Fruit fly (Drosophila melanogaster) whole organism, embryonic: ENCODE measurements around the gene Idh3g.

Source experiments
- BtbVII ChIP-seq: fragments of 200-800 bp; sonication (Bioruptor generic); optimal IDR thresholded peaks from 3 replicates; lab custom pipeline; 2017; ENCODE audit warnings: missing biosample characterization, mild to moderate bottlenecking, missing genetic modification characterization
- CG13775 ChIP-seq: fragments of 200-800 bp; sonication (Bioruptor generic); optimal IDR thresholded peaks from 3 replicates; lab custom pipeline; 2017; ENCODE audit warnings: missing biosample characterization, mild to moderate bottlenecking, missing genetic modification characterization
- CG13894 ChIP-seq: fragments of 200-800 bp; sonication (Bioruptor generic); optimal IDR thresholded peaks from 3 replicates; lab custom pipeline; 2018; ENCODE audit warnings: missing biosample characterization, mild to moderate bottlenecking, missing genetic modification characterization, moderate library complexity
- CG14710 ChIP-seq: fragments of 200-800 bp; sonication (Bioruptor generic); optimal IDR thresholded peaks from 3 replicates; lab custom pipeline; 2019; ENCODE audit warnings: missing biosample characterization, mild to moderate bottlenecking, missing genetic modification characterization, moderate library complexity
- CG18262 ChIP-seq: fragments of 200-800 bp; optimal IDR thresholded peaks from 3 replicates; lab custom pipeline; 2019; ENCODE audit warnings: missing biosample characterization, mild to moderate bottlenecking, missing genetic modification characterization, moderate library complexity
- CG30020 ChIP-seq: fragments of 200-800 bp; optimal IDR thresholded peaks from 2 replicates; lab custom pipeline; 2019; ENCODE audit warnings: missing biosample characterization, mild to moderate bottlenecking, missing genetic modification characterization, moderate library complexity
- CG33213 ChIP-seq: fragments of 200-800 bp; sonication (Bioruptor generic); optimal IDR thresholded peaks from 3 replicates; lab custom pipeline; 2016; ENCODE audit warnings: missing biosample characterization, missing genetic modification characterization
- CG42726 ChIP-seq: fragments of 200-800 bp; sonication (Bioruptor generic); IDR thresholded peaks from 2 replicates; pipeline ENCODE4 v1.3.6; 2022; ENCODE audit warnings: missing biosample characterization, missing genetic modification characterization; ENCODE audit not compliant: partially characterized antibody
- CG8290 ChIP-seq, 3 experiments: fragments of 200-800 bp; sonication (Bioruptor generic); optimal IDR thresholded peaks; 2 replicates each; lab custom pipeline; 2016 to 2019; ENCODE audit warnings: missing biosample characterization in 3 of 3, missing genetic modification characterization in 3 of 3, mild to moderate bottlenecking in 2 of 3, moderate library complexity in 1 of 3
- CG8924 ChIP-seq: fragments of 200-800 bp; optimal IDR thresholded peaks from 3 replicates; lab custom pipeline; 2019; ENCODE audit warnings: missing biosample characterization, mild to moderate bottlenecking, missing genetic modification characterization, moderate library complexity
- Dad ChIP-seq: fragments of 200-800 bp; sonication (Bioruptor generic); optimal IDR thresholded peaks from 3 replicates; lab custom pipeline; 2016; ENCODE audit warnings: missing biosample characterization, missing genetic modification characterization
- Dll ChIP-seq: fragments of 200-800 bp; sonication (Bioruptor generic); IDR thresholded peaks from 4 replicates; pipeline ENCODE4 v1.3.6; 2022; ENCODE audit warnings: missing biosample characterization, missing genetic modification characterization; ENCODE audit not compliant: partially characterized antibody
- Doc3 ChIP-seq: fragments of 200-800 bp; sonication (Bioruptor generic); IDR thresholded peaks from 3 replicates; pipeline ENCODE4 v1.3.6; 2022; ENCODE audit warnings: missing biosample characterization, missing genetic modification characterization; ENCODE audit not compliant: partially characterized antibody
- Ets65A ChIP-seq: fragments of 200-800 bp; sonication (Bioruptor generic); peaks from one replicate; lab custom pipeline; 2016; ENCODE audit warnings: missing biosample characterization, missing genetic modification characterization
- Ets97D ChIP-seq: fragments of 200-800 bp; sonication (Bioruptor generic); optimal IDR thresholded peaks from 3 replicates; lab custom pipeline; 2016; ENCODE audit warnings: missing biosample characterization, missing genetic modification characterization
- Fer2 ChIP-seq: fragments of 200-800 bp; sonication (Bioruptor generic); optimal IDR thresholded peaks from 2 replicates; lab custom pipeline; 2018; ENCODE audit warnings: missing biosample characterization, mild to moderate bottlenecking, missing genetic modification characterization, moderate library complexity
- Lim3 ChIP-seq: fragments of 200-800 bp; sonication (Bioruptor generic); IDR thresholded peaks from 2 replicates; pipeline ENCODE4 v1.3.6; 2022; ENCODE audit warnings: missing biosample characterization, missing genetic modification characterization
- Neu2 ChIP-seq: fragments of 200-800 bp; sonication (Bioruptor generic); optimal IDR thresholded peaks from 3 replicates; lab custom pipeline; 2016; ENCODE audit warnings: missing biosample characterization, missing genetic modification characterization, borderline replicate concordance
- Pdp1 ChIP-seq, 2 experiments: fragments of 200-800 bp; sonication (Bioruptor generic); optimal IDR thresholded peaks; 3 replicates each; lab custom pipeline; 2016; ENCODE audit warnings: missing biosample characterization in 2 of 2, missing genetic modification characterization in 2 of 2, mild to moderate bottlenecking in 1 of 2, moderate library complexity in 1 of 2
- abd-A ChIP-seq: fragments of 200-800 bp; sonication (Bioruptor generic); optimal IDR thresholded peaks from 3 replicates; lab custom pipeline; 2019; ENCODE audit warnings: missing biosample characterization, mild to moderate bottlenecking, missing genetic modification characterization, moderate library complexity
- bcd ChIP-seq: fragments of 200-800 bp; sonication (Bioruptor generic); optimal IDR thresholded peaks from 2 replicates; lab custom pipeline; 2017; ENCODE audit warnings: missing biosample characterization, mild to moderate bottlenecking, missing genetic modification characterization
- cg ChIP-seq: fragments of 200-800 bp; sonication (Bioruptor generic); optimal IDR thresholded peaks from 3 replicates; lab custom pipeline; 2019; ENCODE audit warnings: missing biosample characterization, mild to moderate bottlenecking, missing genetic modification characterization, moderate library complexity
- chm ChIP-seq: fragments of 200-800 bp; sonication (Bioruptor generic); IDR thresholded peaks from 2 replicates; pipeline ENCODE4 v1.3.6; 2022; ENCODE audit warnings: missing biosample characterization, missing genetic modification characterization
- dpn ChIP-seq, 2 experiments: fragments of 200-800 bp; sonication (Bioruptor generic); optimal IDR thresholded peaks; 3 replicates each; lab custom pipeline; 2016; ENCODE audit warnings: missing biosample characterization in 2 of 2, missing genetic modification characterization in 2 of 2
- ewg ChIP-seq: fragments of 200-800 bp; sonication (Bioruptor generic); optimal IDR thresholded peaks from 3 replicates; lab custom pipeline; 2017; ENCODE audit warnings: mild to moderate bottlenecking, missing biosample characterization, missing genetic modification reagents, missing genetic modification characterization
- gce ChIP-seq: fragments of 200-800 bp; sonication (Bioruptor generic); IDR thresholded peaks from 3 replicates; pipeline ENCODE4 v1.3.6; 2022; ENCODE audit warnings: missing biosample characterization, missing genetic modification characterization
- gcm ChIP-seq: fragments of 200-800 bp; sonication (Bioruptor generic); optimal IDR thresholded peaks from 2 replicates; lab custom pipeline; 2019; ENCODE audit warnings: missing biosample characterization, mild to moderate bottlenecking, missing genetic modification characterization, moderate library complexity
- gcm2 ChIP-seq: fragments of 200-800 bp; sonication (Bioruptor generic); optimal IDR thresholded peaks from 2 replicates; lab custom pipeline; 2016; ENCODE audit warnings: missing biosample characterization, missing genetic modification characterization
- kah ChIP-seq: fragments of 200-800 bp; sonication (Bioruptor generic); optimal IDR thresholded peaks from 2 replicates; lab custom pipeline; 2018; ENCODE audit warnings: missing biosample characterization, mild to moderate bottlenecking, missing genetic modification characterization
- lola ChIP-seq, 3 experiments: fragments of >200 bp in 2 of 3; fragments of 200-800 bp in 1 of 3; sonication (Bioruptor generic) in 1 of 3; optimal IDR thresholded peaks; 2 replicates each; lab custom pipeline; 2017 to 2019; ENCODE audit warnings: missing biosample characterization in 3 of 3, missing genetic modification characterization in 3 of 3, mild to moderate bottlenecking in 1 of 3, moderate library complexity in 1 of 3
- maf-S ChIP-seq: fragments of 200-800 bp; sonication (Bioruptor generic); optimal IDR thresholded peaks from 2 replicates; lab custom pipeline; 2016; ENCODE audit warnings: missing biosample characterization, missing genetic modification characterization
- pho ChIP-seq: fragments of 200-800 bp; sonication (Bioruptor generic); optimal IDR thresholded peaks from 2 replicates; lab custom pipeline; 2016; ENCODE audit warnings: missing biosample characterization, missing genetic modification characterization
- ranshi ChIP-seq: fragments of 200-800 bp; sonication (Bioruptor generic); IDR thresholded peaks from 2 replicates; pipeline ENCODE4 v1.3.6; 2022; ENCODE audit warnings: missing biosample characterization, missing genetic modification characterization
- rib ChIP-seq: fragments of 200-800 bp; sonication (Bioruptor generic); IDR thresholded peaks from 2 replicates; pipeline ENCODE4 v1.3.6; 2022; ENCODE audit warnings: missing biosample characterization, missing genetic modification characterization
- row ChIP-seq: fragments of 200-800 bp; sonication (Bioruptor generic); IDR thresholded peaks from 3 replicates; pipeline ENCODE4 v1.3.6; 2022; ENCODE audit warnings: missing biosample characterization, missing genetic modification characterization
- sens ChIP-seq: fragments of 200-800 bp; sonication (Bioruptor generic); peaks from one replicate; lab custom pipeline; 2016; ENCODE audit warnings: missing biosample characterization, missing genetic modification characterization
- sisA ChIP-seq: fragments of 200-800 bp; sonication (Bioruptor generic); IDR thresholded peaks from 2 replicates; pipeline ENCODE4 v1.3.6; 2022; ENCODE audit warnings: missing biosample characterization, missing genetic modification characterization
- stc ChIP-seq: fragments of 200-800 bp; sonication (Bioruptor generic); IDR thresholded peaks from 2 replicates; pipeline ENCODE4 v1.3.6; 2022; ENCODE audit warnings: missing biosample characterization, missing genetic modification characterization
- tin ChIP-seq: fragments of 200-800 bp; sonication (Bioruptor generic); optimal IDR thresholded peaks from 3 replicates; lab custom pipeline; 2016; ENCODE audit warnings: missing biosample characterization, missing genetic modification characterization
- tup ChIP-seq: fragments of 200-800 bp; sonication (Bioruptor generic); optimal IDR thresholded peaks from 2 replicates; lab custom pipeline; 2016; ENCODE audit warnings: missing biosample characterization, mild to moderate bottlenecking, missing genetic modification characterization, moderate library complexity
- vvl ChIP-seq: fragments of 200-800 bp; sonication (Bioruptor generic); IDR thresholded peaks from 2 replicates; pipeline ENCODE4 v1.3.6; 2022; ENCODE audit warnings: missing biosample characterization, missing genetic modification characterization
- yki ChIP-seq: fragments of >200 bp; optimal IDR thresholded peaks from 3 replicates; lab custom pipeline; 2018
- zen2 ChIP-seq: fragments of 200-800 bp; sonication (Bioruptor generic); IDR thresholded peaks from 3 replicates; pipeline ENCODE4 v1.3.6; 2022; ENCODE audit warnings: missing biosample characterization, missing genetic modification characterization; ENCODE audit not compliant: partially characterized antibody
- zfh1 ChIP-seq: fragments of 200-800 bp; sonication (Bioruptor generic); IDR thresholded peaks from 3 replicates; pipeline ENCODE4 v1.3.6; 2022; ENCODE audit warnings: missing biosample characterization, missing genetic modification characterization

The Idh3g gene

DNA sequence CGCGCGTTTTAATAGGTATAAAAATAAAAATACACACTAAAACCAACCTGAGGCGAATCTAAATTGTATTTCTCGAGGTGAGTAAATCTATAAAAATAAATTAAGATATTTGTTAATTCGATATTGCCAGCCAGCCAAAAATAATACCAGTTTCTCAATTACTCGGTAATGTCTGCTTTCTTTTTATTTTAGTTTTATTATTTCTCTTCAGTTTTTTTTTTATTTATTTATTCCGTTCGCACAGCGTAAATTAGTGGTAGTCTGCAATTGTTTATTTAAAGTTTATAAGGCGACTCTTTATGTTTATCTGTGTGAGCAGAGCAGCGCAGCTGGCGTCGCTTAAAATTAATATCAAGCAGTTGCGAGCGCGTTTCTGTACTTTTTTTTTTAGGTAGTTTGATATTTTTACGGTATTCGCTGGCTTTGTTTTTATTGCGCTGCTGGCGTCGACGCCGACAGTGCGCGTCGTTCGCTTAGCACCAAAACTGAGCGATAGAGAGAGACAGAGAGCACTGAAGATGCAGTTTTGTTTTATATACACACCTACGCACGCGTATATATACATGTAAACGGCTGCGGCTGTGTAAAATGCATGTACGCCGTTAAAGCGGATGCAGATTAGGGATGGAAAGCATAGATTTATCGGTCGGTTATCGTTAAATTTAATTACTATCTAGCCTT is 32.9 kb upstream of the Idh3g start (continued):
- TF ChIP-seq CG33213 (GFP tag; lab: Kevin White, UChicago) (peak; percentile 12), Dad (peak; percentile 9), Ets65A (GFP tag; lab: Kevin White, UChicago) (peak; percentile 88), ewg (GFP tag; lab: Kevin White, UChicago) (peak; percentile 70), Ets97D (GFP tag; lab: Kevin White, UChicago) (peak; percentile 85), zfh1 (peak; percentile 62; the same call in 2 of the 3 replicates), kah (GFP tag; lab: Kevin White, UChicago) (no peak), CG13775 (GFP tag; lab: Kevin White, UChicago) (no peak), bcd (GFP tag; lab: Kevin White, UChicago) (peak; percentile 90), Fer2 (tag; lab: Kevin White, UChicago) (no peak), Neu2 (peak; percentile 3)

dm6 chr3R:25648258-25648606 is 32.4 kb upstream of the Idh3g start:
- TF ChIP-seq Doc3 (peak; percentile 3; the same call in 1 of the 3 replicates), CG8290 (GFP tag; optimal IDR thresholded peaks at IDR 0.05; lab: Kevin White, UChicago) (peak; percentile 38), CG8290 (tag; optimal IDR thresholded peaks at IDR 0.05; lab: Kevin White, UChicago) (peak in 1 of 2 experiments; percentile 64), Dll (0 out of 4 replicates have a peak, but pooled peaks have one; percentile 6), dpn (GFP tag; optimal IDR thresholded peaks at IDR 0.05; lab: Kevin White, UChicago) (peak in 1 of 2 experiments; percentile 5), ranshi (GFP tag; lab: Robert Waterston, UW) (peak; percentile 33; the same call in 1 of the 2 replicates), BtbVII (no peak), CG18262 (tag; lab: Kevin White, UChicago) (peak; percentile 1), row (GFP tag; lab: Robert Waterston, UW) (0 out of 3 replicates have a peak, but pooled peaks have one; percentile 3), chm (0 out of 2 replicates have a peak, but pooled peaks have one; percentile 2), CG42726 (GFP tag; lab: Robert Waterston, UW) (no peak), lola (GFP tag; optimal IDR thresholded peaks at IDR 0.05; lab: Kevin White, UChicago) (peak in 1 of 3 experiments; percentile 15), cg (peak; percentile 30), CG8924 (tag; lab: Kevin White, UChicago) (peak; percentile 1), CG30020 (peak; percentile 52), gcm2 (GFP tag; lab: Kevin White, UChicago) (no peak), stc (no peak), CG14710 (tag; lab: Kevin White, UChicago) (peak; percentile 35), rib (GFP tag; lab: Robert Waterston, UW) (no peak), gce (GFP tag; lab: Robert Waterston, UW) (0 out of 3 replicates have a peak, but pooled peaks have one; percentile 0), CG33213 (GFP tag; lab: Kevin White, UChicago) (no peak)

DNA sequence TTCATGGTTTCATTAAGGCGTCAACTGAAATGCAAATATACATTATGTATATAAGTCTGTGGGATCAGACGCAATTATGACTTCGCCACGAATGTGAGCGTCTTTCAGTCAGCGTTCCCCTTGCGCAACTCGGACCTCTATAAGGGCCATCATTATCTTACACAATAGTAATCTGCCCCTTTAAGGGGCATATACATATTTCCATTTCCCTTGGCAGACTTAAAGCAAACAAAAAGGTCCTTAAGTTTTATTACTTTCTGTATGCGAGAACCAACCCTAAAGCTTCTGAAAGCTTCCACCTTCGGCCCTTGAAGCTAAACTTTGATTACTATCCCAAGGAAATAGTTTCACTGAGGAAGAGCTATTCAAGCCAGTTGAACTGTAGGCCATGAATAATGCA is 30.2 kb upstream of the Idh3g start:
- TF ChIP-seq tup (GFP tag; lab: Kevin White, UChicago): no peak
- no peak for TF ChIP-seq gcm (GFP tag; lab: Kevin White, UChicago)
- no peak for TF ChIP-seq sisA (GFP tag; lab: Robert Waterston, UW)
- TF ChIP-seq sens (GFP tag; lab: Kevin White, UChicago): peak; percentile 58
- TF ChIP-seq Lim3: no peak
- TF ChIP-seq zen2 (GFP tag; lab: Robert Waterston, UW): no peak
- TF ChIP-seq abd-A (tag; lab: Kevin White, UChicago): peak; percentile 52
- no peak for TF ChIP-seq vvl (GFP tag; lab: Robert Waterston, UW)
- no peak for TF ChIP-seq maf-S
- peak; percentile 64 for TF ChIP-seq CG13894 (tag; lab: Kevin White, UChicago)
- TF ChIP-seq yki: no peak
- no peak for TF ChIP-seq tin
- peak in 1 of 2 experiments; percentile 32 for TF ChIP-seq Pdp1 (GFP tag; optimal IDR thresholded peaks at IDR 0.05; lab: Kevin White, UChicago)
- no peak for TF ChIP-seq pho (GFP tag; lab: Kevin White, UChicago)
